Fruit fly (Drosophila melanogaster) whole organism, embryonic: ENCODE results near the gene dUTPase.
A peak's percentile ranks its signal among the peaks of the same experiment; 100 is the strongest.

ENCODE experiments used
- Bdp1 ChIP-seq: fragments of 200-800 bp; sonication (Bioruptor generic); optimal IDR thresholded peaks from 3 replicates; lab custom pipeline; 2016; ENCODE audit warnings: missing biosample characterization, missing genetic modification characterization
- C15 ChIP-seq: fragments of 200-800 bp; sonication (Bioruptor generic); IDR thresholded peaks from 3 replicates; pipeline ENCODE4 v1.3.6; 2022; ENCODE audit warnings: missing biosample characterization, missing genetic modification characterization
- CG10267 ChIP-seq: fragments of 200-800 bp; sonication (Bioruptor generic); optimal IDR thresholded peaks from 2 replicates; lab custom pipeline; 2018; ENCODE audit warnings: missing biosample characterization, mild to moderate bottlenecking, missing genetic modification characterization, moderate library complexity
- CG10654 ChIP-seq: fragments of 200-800 bp; sonication (Bioruptor generic); optimal IDR thresholded peaks from 2 replicates; lab custom pipeline; 2016; ENCODE audit warnings: missing biosample characterization, missing genetic modification characterization
- CG11456 ChIP-seq: fragments of 200-800 bp; sonication (Bioruptor generic); IDR thresholded peaks from 3 replicates; pipeline ENCODE4 v1.3.6; 2022; ENCODE audit warnings: missing biosample characterization, missing genetic modification characterization
- CG11723 ChIP-seq: fragments of 200-800 bp; sonication (Bioruptor generic); optimal IDR thresholded peaks from 2 replicates; lab custom pipeline; 2017; ENCODE audit warnings: missing biosample characterization, mild to moderate bottlenecking, missing genetic modification characterization
- CG12659 ChIP-seq: fragments of 200-800 bp; sonication (Bioruptor generic); optimal IDR thresholded peaks from 3 replicates; lab custom pipeline; 2017; ENCODE audit warnings: mild to moderate bottlenecking, missing biosample characterization, missing genetic modification reagents, missing genetic modification characterization
- CG13123 ChIP-seq: fragments of 200-800 bp; sonication (Bioruptor generic); optimal IDR thresholded peaks from 2 replicates; lab custom pipeline; 2016; ENCODE audit warnings: missing biosample characterization, missing genetic modification characterization
- CG14014 ChIP-seq: fragments of 200-800 bp; sonication (Bioruptor generic); IDR thresholded peaks from 2 replicates; pipeline ENCODE4 v1.3.6; 2022; ENCODE audit warnings: missing biosample characterization, missing genetic modification characterization
- CG15269 ChIP-seq: fragments of 200-800 bp; sonication (Bioruptor generic); optimal IDR thresholded peaks from 2 replicates; lab custom pipeline; 2018; ENCODE audit warnings: missing biosample characterization, mild to moderate bottlenecking, missing genetic modification characterization, moderate library complexity
- CG18619 ChIP-seq: fragments of 200-800 bp; sonication (Bioruptor generic); optimal IDR thresholded peaks from 3 replicates; lab custom pipeline; 2017; ENCODE audit warnings: missing biosample characterization, mild to moderate bottlenecking, missing genetic modification characterization
- CG2712 ChIP-seq: fragments of 200-800 bp; optimal IDR thresholded peaks from 3 replicates; lab custom pipeline; 2019; ENCODE audit warnings: missing biosample characterization, mild to moderate bottlenecking, missing genetic modification characterization, moderate library complexity
- CG32772 ChIP-seq: fragments of 200-800 bp; sonication (Bioruptor generic); IDR thresholded peaks from 2 replicates; pipeline ENCODE4 v1.3.6; 2022; ENCODE audit warnings: missing biosample characterization, missing genetic modification characterization
- CG3407 ChIP-seq: fragments of 200-800 bp; sonication (Bioruptor generic); optimal IDR thresholded peaks from 2 replicates; lab custom pipeline; 2018; ENCODE audit warnings: missing biosample characterization, mild to moderate bottlenecking, missing genetic modification characterization
- CG3847 ChIP-seq: fragments of 200-800 bp; sonication (Bioruptor generic); IDR thresholded peaks from 2 replicates; pipeline ENCODE4 v1.3.6; 2022; ENCODE audit warnings: missing biosample characterization, missing genetic modification characterization
- CG42726 ChIP-seq: fragments of 200-800 bp; sonication (Bioruptor generic); IDR thresholded peaks from 2 replicates; pipeline ENCODE4 v1.3.6; 2022; ENCODE audit warnings: missing biosample characterization, missing genetic modification characterization; ENCODE audit not compliant: partially characterized antibody
- CG4328 ChIP-seq: fragments of 200-800 bp; sonication (Bioruptor generic); optimal IDR thresholded peaks from 3 replicates; lab custom pipeline; 2017; ENCODE audit warnings: missing biosample characterization, missing genetic modification reagents, missing genetic modification characterization
- CG4360 ChIP-seq: fragments of 200-800 bp; sonication (Bioruptor generic); IDR thresholded peaks from 2 replicates; pipeline ENCODE4 v1.3.6; 2022; ENCODE audit warnings: missing biosample characterization, missing genetic modification characterization
- CG4424 ChIP-seq: fragments of 200-800 bp; sonication (Bioruptor generic); optimal IDR thresholded peaks from 3 replicates; lab custom pipeline; 2016; ENCODE audit warnings: missing biosample characterization, missing genetic modification characterization
- CG7556 ChIP-seq: fragments of 200-800 bp; sonication (Bioruptor generic); optimal IDR thresholded peaks from 2 replicates; lab custom pipeline; 2017; ENCODE audit warnings: missing biosample characterization, mild to moderate bottlenecking, missing genetic modification characterization
- CG7928 ChIP-seq: fragments of 200-800 bp; sonication (Bioruptor generic); optimal IDR thresholded peaks from 2 replicates; lab custom pipeline; 2017; ENCODE audit warnings: missing biosample characterization, mild to moderate bottlenecking, missing genetic modification characterization
- CG9727 ChIP-seq: fragments of 200-800 bp; sonication (Bioruptor generic); optimal IDR thresholded peaks from 3 replicates; lab custom pipeline; 2017; ENCODE audit warnings: missing biosample characterization, mild to moderate bottlenecking, missing genetic modification characterization
- Fer2 ChIP-seq: fragments of 200-800 bp; sonication (Bioruptor generic); optimal IDR thresholded peaks from 2 replicates; lab custom pipeline; 2018; ENCODE audit warnings: missing biosample characterization, mild to moderate bottlenecking, missing genetic modification characterization, moderate library complexity
- Hr51 ChIP-seq, 2 experiments: fragments of 200-800 bp; sonication (Bioruptor generic); optimal IDR thresholded peaks; 2 replicates in 1 of 2; 3 replicates in 1 of 2; lab custom pipeline; 2016 to 2018; ENCODE audit warnings: missing biosample characterization in 2 of 2, missing genetic modification characterization in 2 of 2, mild to moderate bottlenecking in 1 of 2, moderate library complexity in 1 of 2
- MTF-1 ChIP-seq: fragments of 200-800 bp; sonication (Bioruptor generic); optimal IDR thresholded peaks from 2 replicates; lab custom pipeline; 2018; ENCODE audit warnings: missing biosample characterization, mild to moderate bottlenecking, missing genetic modification characterization, borderline replicate concordance
- Mad ChIP-seq: fragments of 200-800 bp; sonication (Bioruptor generic); optimal IDR thresholded peaks from 2 replicates; lab custom pipeline; 2016; ENCODE audit warnings: missing biosample characterization, missing genetic modification characterization
- Nf-YC ChIP-seq: fragments of 200-800 bp; optimal IDR thresholded peaks from 3 replicates; lab custom pipeline; 2019; ENCODE audit warnings: missing biosample characterization, mild to moderate bottlenecking, missing genetic modification characterization, moderate library complexity
- Xbp1 ChIP-seq: fragments of 200-800 bp; sonication (Bioruptor generic); optimal IDR thresholded peaks from 3 replicates; lab custom pipeline; 2016; ENCODE audit warnings: missing biosample characterization, mild to moderate bottlenecking, missing genetic modification characterization
- ato ChIP-seq: fragments of 200-800 bp; sonication (Bioruptor generic); IDR thresholded peaks from 2 replicates; pipeline ENCODE4 v1.3.6; 2022; ENCODE audit warnings: missing biosample characterization, missing genetic modification characterization; ENCODE audit not compliant: partially characterized antibody
- bbx ChIP-seq: fragments of 200-800 bp; sonication (Bioruptor generic); IDR thresholded peaks from 2 replicates; pipeline ENCODE4 v1.3.6; 2022; ENCODE audit warnings: missing biosample characterization, missing genetic modification characterization; ENCODE audit not compliant: partially characterized antibody
- cato ChIP-seq: fragments of 200-800 bp; sonication (Bioruptor generic); optimal IDR thresholded peaks from 2 replicates; lab custom pipeline; 2016; ENCODE audit warnings: missing biosample characterization, missing genetic modification characterization, borderline replicate concordance
- crol ChIP-seq: fragments of 200-800 bp; sonication (Bioruptor generic); IDR thresholded peaks from 2 replicates; pipeline ENCODE4 v1.3.6; 2022; ENCODE audit warnings: missing biosample characterization, missing genetic modification characterization
- crp ChIP-seq, 2 experiments: fragments of 200-800 bp; sonication (Bioruptor generic); optimal IDR thresholded peaks; 2 replicates in 1 of 2; 3 replicates in 1 of 2; lab custom pipeline; 2017; ENCODE audit warnings: missing biosample characterization in 2 of 2, missing genetic modification characterization in 2 of 2, mild to moderate bottlenecking in 1 of 2, moderate library complexity in 1 of 2
- esg ChIP-seq: fragments of 200-800 bp; sonication (Bioruptor generic); conservative IDR thresholded peaks from 2 replicates; pipeline ENCODE4 v1.3.6; 2022; ENCODE audit warnings: missing biosample characterization, missing genetic modification characterization
- insv ChIP-seq, 2 experiments: fragments of 200-800 bp; sonication (Bioruptor generic); optimal IDR thresholded peaks; 3 replicates each; lab custom pipeline; 2016 to 2018; ENCODE audit warnings: missing biosample characterization in 2 of 2, missing genetic modification characterization in 2 of 2
- kni ChIP-seq: fragments of 200-800 bp; sonication (Bioruptor generic); optimal IDR thresholded peaks from 3 replicates; lab custom pipeline; 2017; ENCODE audit warnings: mild to moderate bottlenecking, missing biosample characterization, missing genetic modification reagents, missing genetic modification characterization
- org-1 ChIP-seq: fragments of 200-800 bp; sonication (Bioruptor generic); optimal IDR thresholded peaks from 2 replicates; lab custom pipeline; 2017; ENCODE audit warnings: missing biosample characterization, missing genetic modification characterization
- p53 ChIP-seq: fragments of 200-800 bp; sonication (Bioruptor generic); optimal IDR thresholded peaks from 2 replicates; lab custom pipeline; 2016; ENCODE audit warnings: missing biosample characterization, missing genetic modification characterization
- pita ChIP-seq: fragments of 200-800 bp; sonication (Bioruptor generic); optimal IDR thresholded peaks from 2 replicates; lab custom pipeline; 2017; ENCODE audit warnings: missing biosample characterization, mild to moderate bottlenecking, missing genetic modification characterization
- ranshi ChIP-seq: fragments of 200-800 bp; sonication (Bioruptor generic); IDR thresholded peaks from 2 replicates; pipeline ENCODE4 v1.3.6; 2022; ENCODE audit warnings: missing biosample characterization, missing genetic modification characterization
- sc ChIP-seq, 3 experiments: fragments of >200 bp in 2 of 3; fragments of 200-800 bp in 1 of 3; sonication (Bioruptor generic) in 1 of 3; optimal IDR thresholded peaks; 2 replicates in 2 of 3; 3 replicates in 1 of 3; lab custom pipeline; 2017; ENCODE audit warnings: mild to moderate bottlenecking in 1 of 3, missing biosample characterization in 1 of 3, missing genetic modification characterization in 1 of 3, missing genetic modification reagents in 1 of 3
- scrt ChIP-seq: fragments of 200-800 bp; sonication (Bioruptor generic); optimal IDR thresholded peaks from 2 replicates; lab custom pipeline; 2018; ENCODE audit warnings: missing biosample characterization, mild to moderate bottlenecking, missing genetic modification characterization, moderate library complexity
- ssp ChIP-seq: fragments of 200-800 bp; sonication (Bioruptor generic); IDR thresholded peaks from 2 replicates; pipeline ENCODE4 v1.3.6; 2022; ENCODE audit warnings: missing biosample characterization, missing genetic modification characterization
- stc ChIP-seq: fragments of 200-800 bp; sonication (Bioruptor generic); IDR thresholded peaks from 2 replicates; pipeline ENCODE4 v1.3.6; 2022; ENCODE audit warnings: missing biosample characterization, missing genetic modification characterization
- tna ChIP-seq: fragments of 200-800 bp; sonication (Bioruptor generic); IDR thresholded peaks from 2 replicates; pipeline ENCODE4 v1.3.6; 2022; ENCODE audit warnings: missing biosample characterization, missing genetic modification characterization; ENCODE audit not compliant: partially characterized antibody
- unc-4 ChIP-seq: fragments of 200-800 bp; sonication (Bioruptor generic); IDR thresholded peaks from 2 replicates; pipeline ENCODE4 v1.3.6; 2022; ENCODE audit warnings: missing biosample characterization, missing genetic modification characterization; ENCODE audit not compliant: partially characterized antibody
- vfl ChIP-seq: fragments of 200-800 bp; sonication (Bioruptor generic); optimal IDR thresholded peaks from 2 replicates; lab custom pipeline; 2016; ENCODE audit warnings: missing biosample characterization, missing genetic modification characterization

The dUTPase gene

DNA sequence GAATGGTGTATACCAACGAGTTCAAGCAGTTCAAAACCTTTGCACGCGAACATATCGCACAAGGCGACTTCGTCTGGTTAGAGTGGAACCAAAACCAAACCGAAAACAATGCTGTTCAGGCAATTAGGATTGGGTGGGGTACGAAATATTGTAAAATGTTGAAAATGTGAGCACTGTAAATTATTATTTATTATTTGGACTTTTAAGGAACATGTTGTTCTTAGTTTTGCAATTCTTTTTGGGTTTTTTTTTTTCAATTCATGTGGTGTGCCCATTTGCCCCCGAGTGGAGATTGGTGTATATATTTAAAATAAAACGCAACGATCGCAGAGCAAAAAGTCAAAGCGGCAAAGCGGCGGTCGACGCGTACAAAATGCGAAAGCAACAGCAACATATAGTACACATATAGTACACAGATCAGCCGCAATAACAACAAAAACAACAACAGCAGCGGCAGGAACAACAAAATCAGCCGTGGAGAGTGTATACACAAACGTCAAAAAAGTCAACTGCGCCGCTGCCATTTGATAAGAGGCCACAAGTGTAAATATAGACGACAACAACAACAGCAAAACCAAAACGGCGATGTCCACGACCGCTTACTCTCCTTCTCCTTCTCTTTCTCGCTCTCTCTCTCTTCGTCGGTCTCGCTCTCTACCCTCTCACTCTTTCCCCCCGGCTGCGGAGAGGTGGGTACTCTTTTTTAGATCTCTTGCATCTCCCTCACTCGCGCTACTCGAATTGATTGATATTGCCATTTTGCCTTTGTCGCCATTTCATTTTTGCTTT lies 33.8 kb downstream of the dUTPase start (continued):
- TF ChIP-seq CG15269 (tag; lab: Kevin White, UChicago) (peak; percentile 36), MTF-1 (peak; percentile 72), ato (GFP tag; lab: Robert Waterston, UW) (no peak), CG4328 (GFP tag; lab: Kevin White, UChicago) (peak; percentile 45), Mad (GFP tag; lab: Kevin White, UChicago) (no peak), Bdp1 (GFP tag; lab: Kevin White, UChicago) (no peak), vfl (no peak), CG4424 (GFP tag; lab: Kevin White, UChicago) (peak; percentile 18), CG11723 (GFP tag; lab: Kevin White, UChicago) (peak; percentile 25), Nf-YC (no peak), Fer2 (tag; lab: Kevin White, UChicago) (peak; percentile 0), kni (GFP tag; lab: Kevin White, UChicago) (peak; percentile 83), crol (peak; percentile 93), CG11456 (no peak), CG7556 (GFP tag; lab: Kevin White, UChicago) (peak; percentile 32), CG10654 (GFP tag; lab: Kevin White, UChicago) (no peak), org-1 (GFP tag; lab: Kevin White, UChicago) (peak; percentile 55), CG42726 (GFP tag; lab: Robert Waterston, UW) (no peak), CG32772 (GFP tag; lab: Robert Waterston, UW) (no peak), p53 (no peak), ranshi (GFP tag; lab: Robert Waterston, UW) (no peak), bbx (GFP tag; lab: Robert Waterston, UW) (no peak), stc (GFP tag; lab: Robert Waterston, UW) (no peak; the same call in 1 of the 2 replicates), crp (GFP tag; optimal IDR thresholded peaks at IDR 0.05; lab: Kevin White, UChicago) (peak in 1 of 2 experiments; percentile 10), CG18619 (GFP tag; lab: Kevin White, UChicago) (peak; percentile 51), CG12659 (GFP tag; lab: Kevin White, UChicago) (peak; percentile 18), unc-4 (GFP tag; lab: Robert Waterston, UW) (no peak), cato (no peak), CG2712 (tag; lab: Kevin White, UChicago) (peak; percentile 16), CG3407 (GFP tag; lab: Kevin White, UChicago) (peak; percentile 59), CG14014 (GFP tag; lab: Robert Waterston, UW) (peak; percentile 34; the same call in 1 of the 2 replicates), sc (optimal IDR thresholded peaks at IDR 0.05; lab: Kevin White, UChicago) (no peak), sc (GFP tag; optimal IDR thresholded peaks at IDR 0.05; lab: Kevin White, UChicago) (no peak), Xbp1 (GFP tag; lab: Kevin White, UChicago) (peak; percentile 17), CG13123 (GFP tag; lab: Kevin White, UChicago) (peak; percentile 17), CG7928 (GFP tag; lab: Kevin White, UChicago) (no peak), CG9727 (GFP tag; lab: Kevin White, UChicago) (peak; percentile 50), C15 (GFP tag; lab: Robert Waterston, UW) (no peak), insv (GFP tag; optimal IDR thresholded peaks at IDR 0.05; lab: Kevin White, UChicago) (no peak), CG10267 (tag; lab: Kevin White, UChicago) (no peak), tna (no peak; the same call in 1 of the 2 replicates), ssp (GFP tag; lab: Robert Waterston, UW) (no peak), scrt (GFP tag; lab: Kevin White, UChicago) (no peak), Hr51 (GFP tag; optimal IDR thresholded peaks at IDR 0.05; lab: Kevin White, UChicago) (peak in 1 of 2 experiments; percentile 28), pita (GFP tag; lab: Kevin White, UChicago) (no peak), esg (GFP tag; lab: Robert Waterston, UW) (no peak), CG3847 (GFP tag; lab: Robert Waterston, UW) (0 out of 2 replicates have a peak, but pooled peaks have one; percentile 6), CG4360 (peak; percentile 92)
